Worm (Caenorhabditis elegans) whole organism, midembryonic: ENCODE measurements around the gene cyp-14A1.

ENCODE experiments used
- T22C8.4 ChIP-seq: fragments of 200-800 bp; sonication (Bioruptor generic); IDR thresholded peaks from 2 replicates; pipeline ENCODE4 v1.3.6; 2022; ENCODE audit warnings: missing genetic modification characterization, missing compliant biosample characterization
- flt-1 ChIP-seq: fragments of 200-800 bp; sonication (Bioruptor generic); IDR thresholded peaks from 2 replicates; pipeline ENCODE4 v1.3.6; 2022; ENCODE audit warnings: missing genetic modification characterization, missing compliant biosample characterization
- med-1 ChIP-seq: sonication (generic microtip); optimal IDR thresholded peaks from 2 replicates; lab custom pipeline; 2017; ENCODE audit warnings: missing genetic modification characterization, mild to moderate bottlenecking, missing compliant biosample characterization, antibody characterized with exemption, missing genetic modification reagents; ENCODE audit not compliant: insufficient read depth
- ref-1 ChIP-seq: fragments of 200-800 bp; sonication (Bioruptor generic); conservative IDR thresholded peaks from 2 replicates; pipeline ENCODE4 v1.3.6; 2022; ENCODE audit warnings: missing genetic modification reagents, missing genetic modification characterization, missing compliant biosample characterization
- tab-1 ChIP-seq: fragments of 200-800 bp; sonication (Bioruptor generic); IDR thresholded peaks from 2 replicates; pipeline ENCODE4 v1.3.6; 2022; ENCODE audit warnings: missing genetic modification characterization, missing compliant biosample characterization
- ztf-23 ChIP-seq: fragments of 200-800 bp; sonication (Bioruptor generic); IDR thresholded peaks from 2 replicates; pipeline ENCODE4 v1.3.6; 2022; ENCODE audit warnings: missing genetic modification reagents, missing genetic modification characterization, missing compliant biosample characterization

DNA sequence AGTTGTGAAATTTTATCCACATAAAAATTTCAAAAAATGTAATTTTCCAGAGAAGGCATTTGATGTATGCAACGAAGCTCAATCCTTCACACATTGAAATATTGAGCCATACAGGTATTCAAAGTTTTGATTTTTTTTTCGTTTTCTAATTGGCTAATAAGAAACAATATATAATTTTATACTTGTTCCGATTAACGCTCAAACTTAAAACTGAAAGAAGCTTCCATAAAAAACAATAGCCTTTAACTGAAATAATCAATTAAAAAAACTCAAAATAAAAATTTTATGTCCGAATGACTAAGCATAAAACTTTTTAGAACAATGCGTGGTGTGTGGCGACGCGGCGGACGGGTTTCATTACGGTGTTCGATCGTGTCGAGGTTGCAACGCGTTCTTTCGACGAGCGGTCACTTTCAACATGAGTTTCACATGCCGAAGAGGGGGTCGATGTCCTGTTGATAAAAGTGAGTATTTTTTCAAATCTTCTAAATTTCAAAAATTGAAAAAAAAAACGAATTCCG lies 15.2 kb downstream of the cyp-14A1 start, which contains the start of gene nhr-32:
- TF ChIP-seq flt-1 (GFP tag; lab: Robert Waterston, UW) (no peak), tab-1 (GFP tag; lab: Robert Waterston, UW) (no peak), ztf-23 (GFP tag; lab: Robert Waterston, UW) (no peak), ref-1 (GFP tag; lab: Robert Waterston, UW) (no peak), T22C8.4 (GFP tag; lab: Robert Waterston, UW) (no peak), med-1 (GFP tag; lab: Kevin White, UChicago) (no peak)
